Worm (Caenorhabditis elegans) whole organism, midembryonic: ENCODE results near the gene frpr-19.

ENCODE experiments used
- T22C8.4 ChIP-seq: fragments of 200-800 bp; sonication (Bioruptor generic); IDR thresholded peaks from 2 replicates; pipeline ENCODE4 v1.3.6; 2022; ENCODE audit warnings: missing genetic modification characterization, missing compliant biosample characterization
- cog-1 ChIP-seq: sonication (generic microtip); optimal IDR thresholded peaks from 2 replicates; lab custom pipeline; 2016; ENCODE audit warnings: missing genetic modification characterization, missing compliant biosample characterization
- flt-1 ChIP-seq: fragments of 200-800 bp; sonication (Bioruptor generic); IDR thresholded peaks from 2 replicates; pipeline ENCODE4 v1.3.6; 2022; ENCODE audit warnings: missing genetic modification characterization, missing compliant biosample characterization
- klf-2 ChIP-seq: fragments of 200-800 bp; sonication (Bioruptor generic); conservative IDR thresholded peaks from 2 replicates; pipeline ENCODE4 v1.3.6; 2022; ENCODE audit warnings: missing genetic modification reagents, missing genetic modification characterization, missing compliant biosample characterization
- med-1 ChIP-seq: sonication (generic microtip); optimal IDR thresholded peaks from 2 replicates; lab custom pipeline; 2017; ENCODE audit warnings: missing genetic modification characterization, mild to moderate bottlenecking, missing compliant biosample characterization, antibody characterized with exemption, missing genetic modification reagents; ENCODE audit not compliant: insufficient read depth
- ref-1 ChIP-seq: fragments of 200-800 bp; sonication (Bioruptor generic); conservative IDR thresholded peaks from 2 replicates; pipeline ENCODE4 v1.3.6; 2022; ENCODE audit warnings: missing genetic modification reagents, missing genetic modification characterization, missing compliant biosample characterization
- tab-1 ChIP-seq: fragments of 200-800 bp; sonication (Bioruptor generic); IDR thresholded peaks from 2 replicates; pipeline ENCODE4 v1.3.6; 2022; ENCODE audit warnings: missing genetic modification characterization, missing compliant biosample characterization
- ztf-23 ChIP-seq: fragments of 200-800 bp; sonication (Bioruptor generic); IDR thresholded peaks from 2 replicates; pipeline ENCODE4 v1.3.6; 2022; ENCODE audit warnings: missing genetic modification reagents, missing genetic modification characterization, missing compliant biosample characterization
- ztf-29 ChIP-seq: fragments of 200-800 bp; sonication (Bioruptor generic); IDR thresholded peaks from 2 replicates; pipeline ENCODE4 v1.3.6; 2022; ENCODE audit warnings: missing genetic modification reagents, missing genetic modification characterization, missing compliant biosample characterization

The frpr-19 gene

DNA sequence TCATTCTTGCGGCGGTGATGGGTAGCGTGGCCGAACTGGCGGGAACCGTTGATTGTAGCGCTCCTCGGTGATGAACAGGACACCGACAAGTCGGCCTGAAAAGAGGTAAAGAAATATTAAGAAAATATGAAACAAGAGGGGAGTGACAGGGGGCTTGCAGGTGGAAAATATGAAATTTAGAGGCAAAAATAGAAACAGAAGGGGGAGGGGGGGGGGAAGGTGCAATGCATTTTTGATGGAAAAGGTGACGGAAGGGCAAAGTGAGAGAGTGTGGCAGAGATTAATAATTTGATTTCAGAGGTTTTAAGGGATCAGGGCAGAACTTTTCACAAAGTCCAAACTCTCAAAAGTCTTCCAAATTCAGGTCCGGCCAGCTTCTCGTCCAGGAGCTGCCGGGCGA is at the start of gene frpr-19:
frpr-19 (minus strand) TSS at position 101 of the 400 bp plus-strand sequence.
- TF ChIP-seq med-1 (GFP tag; lab: Kevin White, UChicago) = no peak
- no peak for TF ChIP-seq ref-1 (GFP tag; lab: Robert Waterston, UW)
- TF ChIP-seq ztf-29 (GFP tag; lab: Robert Waterston, UW) = no peak
- no peak for TF ChIP-seq cog-1 (tag; lab: Kevin White, UChicago)

- TF ChIP-seq T22C8.4 (GFP tag; lab: Robert Waterston, UW) (peak; percentile 94), flt-1 (GFP tag; lab: Robert Waterston, UW) (peak; percentile 95), ztf-23 (peak; percentile 97), klf-2 (GFP tag; lab: Robert Waterston, UW) (peak; percentile 99), ztf-29 (GFP tag; lab: Robert Waterston, UW) (peak; percentile 96), tab-1 (GFP tag; lab: Robert Waterston, UW) (peak; percentile 98), ref-1 (GFP tag; lab: Robert Waterston, UW) (peak; percentile 99)
Measured at ce11 chrIV:1831174-1831573, 49.7 kb upstream of the frpr-19 start.

- TF ChIP-seq cog-1 (tag; lab: Kevin White, UChicago) = no peak
- no peak for TF ChIP-seq klf-2 (GFP tag; lab: Robert Waterston, UW)
- TF ChIP-seq ztf-29 (GFP tag; lab: Robert Waterston, UW) = no peak
- TF ChIP-seq tab-1 (GFP tag; lab: Robert Waterston, UW) = no peak
- no peak for TF ChIP-seq ref-1 (GFP tag; lab: Robert Waterston, UW)
- TF ChIP-seq med-1 (GFP tag; lab: Kevin White, UChicago) = no peak
- TF ChIP-seq flt-1 (GFP tag; lab: Robert Waterston, UW) = no peak
- TF ChIP-seq T22C8.4 (GFP tag; lab: Robert Waterston, UW) = no peak
- TF ChIP-seq ztf-23 = no peak
Measured at ce11 chrIV:1827362-1827761, 45.9 kb upstream of the frpr-19 start.

ce11 chrIV:1826737-1827136 is 45.3 kb upstream of the frpr-19 start:
- TF ChIP-seq cog-1 (tag; lab: Kevin White, UChicago) = no peak
- TF ChIP-seq ztf-23 = no peak
- no peak for TF ChIP-seq T22C8.4 (GFP tag; lab: Robert Waterston, UW)
- no peak for TF ChIP-seq flt-1 (GFP tag; lab: Robert Waterston, UW)

DNA sequence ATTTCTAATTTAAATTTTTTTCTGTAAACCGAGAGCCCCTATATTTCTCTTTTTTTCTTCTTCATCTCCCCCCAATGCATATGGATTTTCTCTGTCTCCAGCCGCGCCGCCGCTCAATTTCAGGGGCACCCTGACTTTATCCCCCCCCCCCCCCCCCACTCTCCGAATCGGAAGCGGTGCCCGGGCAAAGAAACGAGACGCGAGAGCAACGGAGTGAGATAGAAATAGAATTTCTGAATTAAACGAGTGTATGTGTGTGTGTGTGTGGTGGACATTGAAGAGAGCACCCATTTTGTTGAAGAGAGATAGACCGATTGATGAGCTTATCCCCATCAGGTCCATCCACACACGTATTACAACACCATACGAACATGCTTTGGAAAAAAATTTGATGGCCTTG is 44.3 kb upstream of the frpr-19 start:
- TF ChIP-seq klf-2 (GFP tag; lab: Robert Waterston, UW) (no peak), med-1 (GFP tag; lab: Kevin White, UChicago) (no peak), cog-1 (tag; lab: Kevin White, UChicago) (no peak), flt-1 (GFP tag; lab: Robert Waterston, UW) (no peak), ztf-23 (no peak), tab-1 (GFP tag; lab: Robert Waterston, UW) (no peak), T22C8.4 (GFP tag; lab: Robert Waterston, UW) (no peak), ref-1 (GFP tag; lab: Robert Waterston, UW) (no peak), ztf-29 (GFP tag; lab: Robert Waterston, UW) (no peak)

- no peak for TF ChIP-seq flt-1 (GFP tag; lab: Robert Waterston, UW)
- no peak for TF ChIP-seq med-1 (GFP tag; lab: Kevin White, UChicago)
- no peak for TF ChIP-seq tab-1 (GFP tag; lab: Robert Waterston, UW)
- no peak for TF ChIP-seq ref-1 (GFP tag; lab: Robert Waterston, UW)
- no peak for TF ChIP-seq cog-1 (tag; lab: Kevin White, UChicago)
Measured at ce11 chrIV:1824065-1824531, 42.6 kb upstream of the frpr-19 start, which contains the start of gene cmk-1. Gene cmk-1, plus strand, starts transcription at chrIV:1824481.

DNA sequence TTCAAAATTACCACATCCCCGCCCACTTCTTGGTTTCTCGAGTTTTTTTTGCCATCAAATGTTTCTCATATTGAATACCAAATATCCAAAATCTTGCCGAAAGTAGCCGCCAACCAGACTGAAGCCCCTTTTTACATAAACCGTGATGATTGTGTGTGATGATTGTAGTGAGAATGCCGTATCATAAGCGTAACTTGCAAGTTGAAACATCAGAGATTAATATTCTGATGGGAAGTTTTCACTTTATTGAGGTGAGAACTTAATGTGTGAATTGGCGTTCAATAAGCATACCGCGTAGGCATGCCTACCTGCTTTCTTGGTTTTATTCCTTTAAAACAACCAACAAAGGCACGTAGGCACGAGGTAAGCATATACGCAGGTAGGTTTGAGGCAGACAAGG is 40.1 kb upstream of the frpr-19 start, which contains the start of gene Y38C1BA.4:
Y38C1BA.4 (plus strand) TSS at position 301 of the 400 bp plus-strand sequence.
- TF ChIP-seq tab-1 (GFP tag; lab: Robert Waterston, UW) = no peak
- no peak for TF ChIP-seq T22C8.4 (GFP tag; lab: Robert Waterston, UW)
- no peak for TF ChIP-seq med-1 (GFP tag; lab: Kevin White, UChicago)
- no peak for TF ChIP-seq cog-1 (tag; lab: Kevin White, UChicago)
- no peak for TF ChIP-seq ztf-23
- TF ChIP-seq ztf-29 (GFP tag; lab: Robert Waterston, UW) = no peak
- TF ChIP-seq ref-1 (GFP tag; lab: Robert Waterston, UW) = no peak
- no peak for TF ChIP-seq klf-2 (GFP tag; lab: Robert Waterston, UW)
- no peak for TF ChIP-seq flt-1 (GFP tag; lab: Robert Waterston, UW)

ce11 chrIV:1820153-1820552 is 38.7 kb upstream of the frpr-19 start, which contains the start of gene col-109:
Gene col-109, minus strand, starts transcription at chrIV:1820253.
- no peak for TF ChIP-seq ref-1 (GFP tag; lab: Robert Waterston, UW)
- no peak for TF ChIP-seq med-1 (GFP tag; lab: Kevin White, UChicago)
- TF ChIP-seq ztf-23 = no peak
- no peak for TF ChIP-seq tab-1 (GFP tag; lab: Robert Waterston, UW)

- TF ChIP-seq med-1 (GFP tag; lab: Kevin White, UChicago) (no peak), flt-1 (GFP tag; lab: Robert Waterston, UW) (no peak), ztf-23 (no peak), ref-1 (GFP tag; lab: Robert Waterston, UW) (no peak), cog-1 (tag; lab: Kevin White, UChicago) (no peak), tab-1 (GFP tag; lab: Robert Waterston, UW) (no peak), T22C8.4 (GFP tag; lab: Robert Waterston, UW) (no peak), klf-2 (GFP tag; lab: Robert Waterston, UW) (no peak), ztf-29 (GFP tag; lab: Robert Waterston, UW) (no peak)
Measured at ce11 chrIV:1818467-1819076, 37.1 kb upstream of the frpr-19 start.
